Fruit fly (Drosophila melanogaster) whole organism, pupa: ENCODE results near the gene Pif1A.

Experiments
- CG12605 ChIP-seq: fragments of 200-800 bp; sonication (Bioruptor generic); IDR thresholded peaks from 2 replicates; pipeline ENCODE4 v1.3.6; 2022; ENCODE audit warnings: missing biosample characterization, missing genetic modification characterization
- CG17806 ChIP-seq: fragments of 200-800 bp; sonication (Bioruptor generic); optimal IDR thresholded peaks from 2 replicates; lab custom pipeline; 2018; ENCODE audit warnings: missing biosample characterization, mild to moderate bottlenecking, missing genetic modification characterization, moderate library complexity
- CG34367 ChIP-seq: fragments of 200-800 bp; sonication (Bioruptor generic); optimal IDR thresholded peaks from 2 replicates; lab custom pipeline; 2018; ENCODE audit warnings: missing biosample characterization, mild to moderate bottlenecking, missing genetic modification characterization
- CG4496 ChIP-seq: fragments of 200-800 bp; sonication (Bioruptor generic); IDR thresholded peaks from 3 replicates; pipeline ENCODE4 v1.3.6; 2022; ENCODE audit warnings: missing biosample characterization, missing genetic modification characterization
- CG8159 ChIP-seq: fragments of 200-800 bp; sonication (Bioruptor generic); optimal IDR thresholded peaks from 3 replicates; lab custom pipeline; 2018; ENCODE audit warnings: missing biosample characterization, mild to moderate bottlenecking, missing genetic modification characterization, moderate library complexity
- Ets98B ChIP-seq: fragments of 200-800 bp; sonication (Bioruptor generic); IDR thresholded peaks from 2 replicates; pipeline ENCODE4 v1.3.6; 2022; ENCODE audit warnings: missing biosample characterization, missing genetic modification characterization
- Pif1A ChIP-seq: fragments of 200-800 bp; sonication (Bioruptor generic); optimal IDR thresholded peaks from 3 replicates; lab custom pipeline; 2016; ENCODE audit warnings: missing biosample characterization, missing genetic modification characterization
- Snoo ChIP-seq: fragments of 200-800 bp; sonication (Bioruptor generic); optimal IDR thresholded peaks from 3 replicates; lab custom pipeline; 2017; ENCODE audit warnings: missing biosample characterization, mild to moderate bottlenecking, missing genetic modification characterization, inconsistent platforms
- fd96Ca ChIP-seq: fragments of 200-800 bp; sonication (Bioruptor generic); IDR thresholded peaks from 3 replicates; pipeline ENCODE4 v1.3.6; 2022; ENCODE audit warnings: missing biosample characterization, missing genetic modification characterization
- gl ChIP-seq: fragments of 200-800 bp; sonication (Bioruptor generic); optimal IDR thresholded peaks from 2 replicates; lab custom pipeline; 2018; ENCODE audit warnings: missing biosample characterization, mild to moderate bottlenecking, missing genetic modification characterization

DNA sequence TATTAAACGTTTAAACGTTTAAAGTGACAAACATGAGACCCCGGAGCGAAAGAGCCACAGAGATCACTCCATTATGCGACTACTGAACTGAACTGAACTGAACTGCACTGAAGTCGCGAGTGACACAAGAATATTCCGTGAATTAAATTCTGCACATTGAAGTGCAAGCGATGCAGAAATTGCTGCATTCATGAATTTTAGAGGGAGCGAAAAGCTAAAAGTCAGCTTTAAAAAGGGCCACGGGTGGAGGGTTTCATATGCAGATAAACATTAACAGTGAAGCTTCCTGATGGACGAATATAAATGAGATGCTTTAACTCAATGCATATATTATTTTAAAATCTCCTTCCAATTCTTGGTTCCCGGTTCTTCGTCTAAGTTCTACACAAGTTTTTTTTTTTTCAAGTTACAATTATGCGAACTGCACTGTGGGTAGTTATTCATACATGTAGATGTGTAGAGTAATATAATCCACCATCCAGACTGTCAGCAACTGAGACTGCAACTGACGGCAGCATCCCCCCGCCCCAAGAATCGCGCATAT is 46.2 kb upstream of the Pif1A start:
- no peak for TF ChIP-seq gl (tag; lab: Kevin White, UChicago)
- no peak for TF ChIP-seq Snoo (tag; lab: Kevin White, UChicago)
- peak; percentile 60; the same call in 1 of the 2 replicates for TF ChIP-seq Ets98B (GFP tag; lab: Robert Waterston, UW)
- TF ChIP-seq CG4496 (GFP tag; lab: Robert Waterston, UW) = peak; percentile 65; the same call in 2 of the 3 replicates
- TF ChIP-seq fd96Ca (GFP tag; lab: Robert Waterston, UW) = no peak; the same call in 2 of the 3 replicates
- TF ChIP-seq CG34367 = peak; percentile 51
- TF ChIP-seq CG12605 (GFP tag; lab: Robert Waterston, UW) = no peak
- TF ChIP-seq Pif1A (GFP tag; lab: Kevin White, UChicago) = peak; percentile 63
- TF ChIP-seq CG17806 (tag; lab: Kevin White, UChicago) = peak; percentile 59
- TF ChIP-seq CG8159 (tag; lab: Kevin White, UChicago) = peak; percentile 70
